Fruit fly (Drosophila melanogaster): ENCODE measurements around the gene Diedel.

Gene Diedel

DNA sequence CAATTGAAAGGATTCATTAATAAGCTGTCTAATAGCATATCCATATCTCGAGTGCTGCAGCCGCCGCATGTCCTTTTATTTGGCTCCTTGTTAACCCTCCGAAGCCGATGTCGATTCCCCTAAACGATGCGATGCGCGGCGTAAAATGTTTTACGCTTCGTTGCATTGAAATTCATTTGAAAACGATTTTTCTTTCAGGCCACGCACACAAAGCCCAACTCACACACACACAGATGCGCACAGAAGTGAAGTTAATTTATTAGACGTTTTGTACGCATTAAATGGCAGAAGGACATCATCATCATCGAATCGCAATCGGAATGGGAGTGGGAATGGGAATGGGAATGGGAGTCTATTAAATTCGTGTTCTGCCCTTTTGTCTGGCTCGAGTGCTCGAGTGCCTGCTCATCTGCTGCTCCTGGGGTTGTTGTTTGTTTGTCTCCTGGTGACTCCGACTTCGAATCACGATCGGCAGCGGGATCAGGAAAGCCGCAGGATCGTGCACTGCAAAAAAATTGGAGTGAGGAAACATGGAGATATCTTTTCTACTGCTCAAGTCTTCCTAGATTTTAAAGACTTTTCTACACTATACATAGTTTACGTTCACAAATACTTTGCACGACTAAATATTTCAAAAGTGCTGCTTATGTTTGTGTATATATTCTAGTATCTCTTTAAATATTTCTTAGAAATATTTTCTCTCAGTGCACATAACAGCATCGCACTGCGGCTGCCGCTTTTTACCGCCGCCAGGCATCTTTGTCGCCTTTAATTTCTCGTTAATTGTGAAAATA is 47.5 kb downstream of the Diedel start (continued):
- TF ChIP-seq Elba2 (GFP tag; optimal IDR thresholded peaks at IDR 0.05) (no peak), Dip2 (GFP tag; IDR thresholded peaks at IDR 0.05) (no peak), Fer3 (tag; optimal IDR thresholded peaks at IDR 0.05) (no peak), emc (GFP tag; optimal IDR thresholded peaks at IDR 0.05) (no peak), CG31441 (GFP tag; IDR thresholded peaks at IDR 0.05) (peak; percentile 54), abd-A (tag; optimal IDR thresholded peaks at IDR 0.05) (no peak), CG14014 (GFP tag; IDR thresholded peaks at IDR 0.05) (no peak), D19A (tag; optimal IDR thresholded peaks at IDR 0.05) (peak; percentile 28), pnt (GFP tag; optimal IDR thresholded peaks at IDR 0.05) (peak; percentile 8), Scr (GFP tag; IDR thresholded peaks at IDR 0.05; ENCODE audit: partially characterized antibody) (no peak), HLH4C (GFP tag; IDR thresholded peaks at IDR 0.05; ENCODE audit: partially characterized antibody) (no peak), CG33213 (GFP tag; optimal IDR thresholded peaks at IDR 0.05) (no peak), CG6254 (GFP tag; optimal IDR thresholded peaks at IDR 0.05) (no peak), sc (optimal IDR thresholded peaks at IDR 0.05) (no peak), sc (GFP tag; optimal IDR thresholded peaks at IDR 0.05) (peak; percentile 19), grau (tag; optimal IDR thresholded peaks at IDR 0.05) (peak; percentile 16), hb (GFP tag; IDR thresholded peaks at IDR 0.05; ENCODE audit: partially characterized antibody) (no peak), CG17361 (GFP tag; IDR thresholded peaks at IDR 0.05) (peak; percentile 29; the same call in 1 of the 3 replicates), Neu2 (GFP tag; optimal IDR thresholded peaks at IDR 0.05; ENCODE audit: borderline replicate concordance) (no peak), mam (GFP tag; optimal IDR thresholded peaks at IDR 0.05) (no peak), Hr78 (GFP tag; optimal IDR thresholded peaks at IDR 0.05) (no peak), Blimp-1 (GFP tag; optimal IDR thresholded peaks at IDR 0.05) (peak; percentile 3), CG6683 (GFP tag; optimal IDR thresholded peaks at IDR 0.05) (no peak), Stat92E (GFP tag; optimal IDR thresholded peaks at IDR 0.05) (no peak), NK7.1 (GFP tag; optimal IDR thresholded peaks at IDR 0.05) (no peak), CG16815 (GFP tag; optimal IDR thresholded peaks at IDR 0.05) (peak; percentile 44), inv (GFP tag; IDR thresholded peaks at IDR 0.05; ENCODE audit: partially characterized antibody) (no peak), zf30C (GFP tag; optimal IDR thresholded peaks at IDR 0.05) (peak; percentile 86), CG4282 (GFP tag; optimal IDR thresholded peaks at IDR 0.05) (no peak), H15 (GFP tag; IDR thresholded peaks at IDR 0.05) (no peak), CG7271 (tag; optimal IDR thresholded peaks at IDR 0.05) (no peak), CG4707 (GFP tag; optimal IDR thresholded peaks at IDR 0.05) (no peak), tio (GFP tag; optimal IDR thresholded peaks at IDR 0.05) (peak; percentile 4), CG8765 (GFP tag; IDR thresholded peaks at IDR 0.05) (peak; percentile 50; the same call in 1 of the 2 replicates), Nf-YC (tag; optimal IDR thresholded peaks at IDR 0.05) (no peak), ash1 (GFP tag; optimal IDR thresholded peaks at IDR 0.05) (no peak), sug (tag; optimal IDR thresholded peaks at IDR 0.05) (no peak), fru (optimal IDR thresholded peaks at IDR 0.05) (no peak), Chrac-16 (GFP tag; optimal IDR thresholded peaks at IDR 0.05) (peak; percentile 16), nmo (GFP tag; optimal IDR thresholded peaks at IDR 0.05) (peak; percentile 20), CG13624 (GFP tag; optimal IDR thresholded peaks at IDR 0.05) (no peak), chm (GFP tag; IDR thresholded peaks at IDR 0.05) (no peak), Dp (GFP tag; optimal IDR thresholded peaks at IDR 0.05) (no peak), peb (GFP tag; IDR thresholded peaks at IDR 0.05) (no peak), salm (tag; optimal IDR thresholded peaks at IDR 0.05) (no peak), CG9609 (GFP tag; optimal IDR thresholded peaks at IDR 0.05) (no peak), CG5953 (GFP tag; IDR thresholded peaks at IDR 0.05) (no peak), CG8281 (tag; optimal IDR thresholded peaks at IDR 0.05) (no peak), otp (GFP tag; IDR thresholded peaks at IDR 0.05) (no peak), CG8478 (optimal IDR thresholded peaks at IDR 0.05) (no peak)
